Worm (Caenorhabditis elegans) whole organism, young adult: Measurements from ENCODE around the gene H20E11.1.
A peak's percentile ranks its signal among the peaks of the same experiment; 100 is the strongest.

ENCODE experiments used
- B0019.2 ChIP-seq: fragments of 200-800 bp; sonication (Bioruptor generic); conservative IDR thresholded peaks from 2 replicates; pipeline ENCODE4 v1.3.6; 2022; ENCODE audit warnings: missing genetic modification reagents, missing genetic modification characterization, missing compliant biosample characterization
- B0035.1 ChIP-seq: sonication (generic microtip); optimal IDR thresholded peaks from 2 replicates; lab custom pipeline; 2016; ENCODE audit warnings: missing genetic modification characterization, mild to moderate bottlenecking, missing compliant biosample characterization, missing genotype, missing genetic modification reagents
- C17E4.6 ChIP-seq: fragments of 200-800 bp; sonication (Bioruptor generic); IDR thresholded peaks from 2 replicates; pipeline ENCODE4 v1.3.6; 2022; ENCODE audit warnings: missing genetic modification reagents, missing genetic modification characterization, missing compliant biosample characterization
- F22D6.2 ChIP-seq: sonication (generic microtip); optimal IDR thresholded peaks from 2 replicates; lab custom pipeline; 2016; ENCODE audit warnings: mild to moderate bottlenecking, missing genetic modification characterization, missing compliant biosample characterization
- F23B12.7 ChIP-seq: sonication (generic microtip); optimal IDR thresholded peaks from 2 replicates; lab custom pipeline; 2017; ENCODE audit warnings: missing genetic modification characterization, mild to moderate bottlenecking, missing compliant biosample characterization, antibody characterized with exemption, moderate library complexity; ENCODE audit not compliant: insufficient read depth
- F33H1.4 ChIP-seq: fragments of 200-800 bp; sonication (Bioruptor generic); IDR thresholded peaks from 2 replicates; pipeline ENCODE4 v1.3.6; 2022; ENCODE audit warnings: missing genetic modification reagents, missing genetic modification characterization, missing compliant biosample characterization
- F49E8.2 ChIP-seq: sonication (generic microtip); optimal IDR thresholded peaks from 3 replicates; lab custom pipeline; 2017; ENCODE audit warnings: missing genetic modification characterization, mild to moderate bottlenecking, missing compliant biosample characterization, antibody characterized with exemption, moderate library complexity; ENCODE audit not compliant: insufficient read depth
- F57C9.4 ChIP-seq: sonication (generic microtip); optimal IDR thresholded peaks from 2 replicates; lab custom pipeline; 2017; ENCODE audit warnings: mild to moderate bottlenecking, missing genetic modification characterization, missing compliant biosample characterization
- K12H6.12 ChIP-seq: fragments of 200-800 bp; sonication (Bioruptor generic); optimal IDR thresholded peaks from 2 replicates; lab custom pipeline; 2018; ENCODE audit warnings: mild to moderate bottlenecking, missing genetic modification characterization, missing compliant biosample characterization
- Y53F4B.3 ChIP-seq: fragments of 200-800 bp; sonication (Bioruptor generic); IDR thresholded peaks from 2 replicates; pipeline ENCODE4 v1.3.6; 2022; ENCODE audit warnings: missing genetic modification reagents, missing genetic modification characterization, missing compliant biosample characterization
- Y53G8AR.9 ChIP-seq: fragments of 200-800 bp; sonication (Bioruptor generic); conservative IDR thresholded peaks from 2 replicates; pipeline ENCODE4 v1.3.6; 2022; ENCODE audit warnings: missing genetic modification reagents, missing genetic modification characterization, missing compliant biosample characterization
- Y67H2A.10 ChIP-seq: fragments of 200-800 bp; sonication (Bioruptor generic); conservative IDR thresholded peaks from 2 replicates; pipeline ENCODE4 v1.3.6; 2022; ENCODE audit warnings: missing genetic modification reagents, missing genetic modification characterization, missing compliant biosample characterization
- aptf-2 ChIP-seq: fragments of 200-800 bp; sonication (Bioruptor generic); conservative IDR thresholded peaks from 2 replicates; pipeline ENCODE4 v1.3.6; 2022; ENCODE audit warnings: missing genetic modification reagents, missing genetic modification characterization, missing compliant biosample characterization
- atf-7 ChIP-seq: sonication (generic microtip); optimal IDR thresholded peaks from 2 replicates; lab custom pipeline; 2017; ENCODE audit warnings: mild to moderate bottlenecking, missing genetic modification characterization, missing compliant biosample characterization
- attf-5 ChIP-seq: fragments of 200-800 bp; sonication (Bioruptor generic); optimal IDR thresholded peaks from 2 replicates; lab custom pipeline; 2018; ENCODE audit warnings: mild to moderate bottlenecking, missing genetic modification characterization, missing compliant biosample characterization
- attf-6 ChIP-seq: fragments of 200-800 bp; sonication (Bioruptor generic); IDR thresholded peaks from 2 replicates; pipeline ENCODE4 v1.3.6; 2022; ENCODE audit warnings: missing genetic modification reagents, missing genetic modification characterization, missing compliant biosample characterization
- die-1 ChIP-seq: sonication (generic microtip); optimal IDR thresholded peaks from 2 replicates; lab custom pipeline; 2016; ENCODE audit warnings: missing genotype, mild to moderate bottlenecking, missing genetic modification characterization, missing compliant biosample characterization
- dox-1 ChIP-seq: fragments of 200-800 bp; sonication (Bioruptor generic); IDR thresholded peaks from 2 replicates; pipeline ENCODE4 v1.3.6; 2022; ENCODE audit warnings: missing genetic modification reagents, missing genetic modification characterization, missing compliant biosample characterization
- egl-18 ChIP-seq: fragments of 200-800 bp; sonication (Bioruptor generic); IDR thresholded peaks from 2 replicates; pipeline ENCODE4 v1.3.6; 2022; ENCODE audit warnings: missing genetic modification reagents, missing genetic modification characterization, missing compliant biosample characterization
- egl-44 ChIP-seq: fragments of 200-800 bp; sonication (Bioruptor generic); IDR thresholded peaks from 2 replicates; pipeline ENCODE4 v1.3.6; 2022; ENCODE audit warnings: missing genetic modification reagents, missing genetic modification characterization, missing compliant biosample characterization
- gei-17 ChIP-seq: fragments of 200-800 bp; sonication (Bioruptor generic); optimal IDR thresholded peaks from 2 replicates; lab custom pipeline; 2018; ENCODE audit warnings: mild to moderate bottlenecking, missing genetic modification characterization, missing compliant biosample characterization
- hrde-1 ChIP-seq: sonication (generic microtip); optimal IDR thresholded peaks from 2 replicates; lab custom pipeline; 2016; ENCODE audit warnings: missing genetic modification characterization, mild to moderate bottlenecking, missing compliant biosample characterization, moderate library complexity, missing genotype, missing genetic modification reagents, borderline replicate concordance
- lag-1 ChIP-seq: fragments of 200-800 bp; sonication (Bioruptor generic); IDR thresholded peaks from 2 replicates; pipeline ENCODE4 v1.3.6; 2022; ENCODE audit warnings: missing genetic modification reagents, missing genetic modification characterization, missing compliant biosample characterization
- let-526 ChIP-seq: fragments of 200-800 bp; sonication (Bioruptor generic); IDR thresholded peaks from 2 replicates; pipeline ENCODE4 v1.3.6; 2022; ENCODE audit warnings: missing genetic modification reagents, missing genetic modification characterization, missing compliant biosample characterization
- let-607 ChIP-seq, 2 experiments: fragments of 200-800 bp in 1 of 2; sonication (Bioruptor generic) in 1 of 2; sonication (generic microtip) in 1 of 2; optimal IDR thresholded peaks; 2 replicates each; lab custom pipeline; 2016 to 2018; ENCODE audit warnings: mild to moderate bottlenecking in 2 of 2, missing compliant biosample characterization in 2 of 2, missing genetic modification characterization in 2 of 2, moderate library complexity in 2 of 2, missing genotype in 1 of 2
- lin-26 ChIP-seq: fragments of 200-800 bp; sonication (Bioruptor generic); IDR thresholded peaks from 2 replicates; pipeline ENCODE4 v1.3.6; 2022; ENCODE audit warnings: missing genetic modification reagents, missing genetic modification characterization, missing compliant biosample characterization
- lin-35 ChIP-seq, 3 experiments: fragments of 150-350 bp in 2 of 3; sonication (generic microtip) in 1 of 3; optimal IDR thresholded peaks; 2 replicates each; lab custom pipeline; 2014 to 2018; ENCODE audit warnings: missing biosample characterization in 3 of 3, missing genetic modification characterization in 3 of 3, missing genetic modification reagents in 3 of 3
- lin-54 ChIP-seq: fragments of 200-800 bp; sonication (Bioruptor generic); optimal IDR thresholded peaks from 2 replicates; lab custom pipeline; 2018; ENCODE audit warnings: mild to moderate bottlenecking, missing genetic modification characterization, missing compliant biosample characterization
- madf-6 ChIP-seq: fragments of 200-800 bp; sonication (Bioruptor generic); IDR thresholded peaks from 2 replicates; pipeline ENCODE4 v1.3.6; 2022; ENCODE audit warnings: missing genetic modification reagents, missing genetic modification characterization, missing compliant biosample characterization
- mel-28 ChIP-seq: sonication (generic microtip); optimal IDR thresholded peaks from 2 replicates; lab custom pipeline; 2016; ENCODE audit warnings: borderline replicate concordance, mild to moderate bottlenecking, missing genetic modification characterization, missing compliant biosample characterization
- mxl-1 ChIP-seq: sonication (generic microtip); optimal IDR thresholded peaks from 2 replicates; lab custom pipeline; 2016; ENCODE audit warnings: missing genetic modification characterization, missing compliant biosample characterization
- nfya-2 ChIP-seq: fragments of 200-800 bp; sonication (Bioruptor generic); IDR thresholded peaks from 2 replicates; pipeline ENCODE4 v1.3.6; 2022; ENCODE audit warnings: missing genetic modification reagents, missing genetic modification characterization, missing compliant biosample characterization
- nhr-179 ChIP-seq: sonication (generic microtip); optimal IDR thresholded peaks from 2 replicates; lab custom pipeline; 2016; ENCODE audit warnings: mild to moderate bottlenecking, missing genetic modification characterization, missing compliant biosample characterization
- pha-4 ChIP-seq: fragments of 150-350 bp; sonication (generic microtip); optimal IDR thresholded peaks from 2 replicates; lab custom pipeline; 2014; ENCODE audit warnings: missing biosample characterization, missing genetic modification reagents, missing genetic modification characterization
- repo-1 ChIP-seq: sonication (generic microtip); optimal IDR thresholded peaks from 2 replicates; lab custom pipeline; 2017; ENCODE audit warnings: mild to moderate bottlenecking, missing genetic modification characterization, missing compliant biosample characterization
- rpc-1 ChIP-seq, 2 experiments: fragments of 150-350 bp in 1 of 2; sonication (generic microtip) in 1 of 2; optimal IDR thresholded peaks; 2 replicates each; lab custom pipeline; 2014 to 2018; ENCODE audit warnings: missing biosample characterization in 1 of 2, missing genetic modification characterization in 1 of 2, missing genetic modification reagents in 1 of 2, missing genotype in 1 of 2
- snpc-4 ChIP-seq, 5 experiments: fragments of 150-350 bp in 1 of 5; sonication (generic microtip) in 4 of 5; optimal IDR thresholded peaks; 2 replicates each; lab custom pipeline; 2014 to 2018; ENCODE audit warnings: missing genetic modification characterization in 5 of 5, missing biosample characterization in 3 of 5, antibody characterized with exemption in 2 of 5, mild to moderate bottlenecking in 2 of 5, missing compliant biosample characterization in 2 of 5, missing genotype in 2 of 5, moderate library complexity in 2 of 5, missing genetic modification reagents in 1 of 5
- somi-1 ChIP-seq: fragments of 200-800 bp; sonication (Bioruptor generic); optimal IDR thresholded peaks from 2 replicates; lab custom pipeline; 2018; ENCODE audit warnings: mild to moderate bottlenecking, missing genetic modification characterization, missing compliant biosample characterization
- sptf-2 ChIP-seq: fragments of 200-800 bp; sonication (Bioruptor generic); optimal IDR thresholded peaks from 2 replicates; lab custom pipeline; 2018; ENCODE audit warnings: mild to moderate bottlenecking, missing genetic modification characterization, missing compliant biosample characterization
- tbp1 ChIP-seq: fragments of 200-800 bp; sonication (Bioruptor generic); optimal IDR thresholded peaks from 2 replicates; lab custom pipeline; 2018; ENCODE audit warnings: mild to moderate bottlenecking, missing genetic modification characterization, missing compliant biosample characterization
- tlf-1 ChIP-seq: fragments of 200-800 bp; sonication (Bioruptor generic); optimal IDR thresholded peaks from 2 replicates; lab custom pipeline; 2018; ENCODE audit warnings: mild to moderate bottlenecking, missing genetic modification characterization, missing compliant biosample characterization
- unc-62 ChIP-seq: fragments of 150-350 bp; optimal IDR thresholded peaks from 2 replicates; lab custom pipeline; 2014; ENCODE audit warnings: missing biosample characterization, missing genetic modification reagents, missing genetic modification characterization
- zim-3 ChIP-seq: sonication (generic microtip); optimal IDR thresholded peaks from 2 replicates; lab custom pipeline; 2017; ENCODE audit warnings: mild to moderate bottlenecking, missing genetic modification characterization, moderate library complexity, missing compliant biosample characterization
- ztf-18 ChIP-seq: sonication (generic microtip); optimal IDR thresholded peaks from 2 replicates; lab custom pipeline; 2016; ENCODE audit warnings: missing genotype, mild to moderate bottlenecking, missing genetic modification characterization, missing compliant biosample characterization
- ztf-22 ChIP-seq: fragments of 200-800 bp; sonication (Bioruptor generic); optimal IDR thresholded peaks from 2 replicates; lab custom pipeline; 2018; ENCODE audit warnings: mild to moderate bottlenecking, missing genetic modification characterization, moderate library complexity, missing compliant biosample characterization
- ztf-3 ChIP-seq: fragments of 200-800 bp; sonication (Bioruptor generic); optimal IDR thresholded peaks from 2 replicates; lab custom pipeline; 2018; ENCODE audit warnings: mild to moderate bottlenecking, missing genetic modification characterization, missing compliant biosample characterization
- ztf-6 ChIP-seq: fragments of 200-800 bp; sonication (Bioruptor generic); IDR thresholded peaks from 2 replicates; pipeline ENCODE4 v1.3.6; 2022; ENCODE audit warnings: missing genetic modification reagents, missing genetic modification characterization, missing compliant biosample characterization

H20E11.1 gene

DNA sequence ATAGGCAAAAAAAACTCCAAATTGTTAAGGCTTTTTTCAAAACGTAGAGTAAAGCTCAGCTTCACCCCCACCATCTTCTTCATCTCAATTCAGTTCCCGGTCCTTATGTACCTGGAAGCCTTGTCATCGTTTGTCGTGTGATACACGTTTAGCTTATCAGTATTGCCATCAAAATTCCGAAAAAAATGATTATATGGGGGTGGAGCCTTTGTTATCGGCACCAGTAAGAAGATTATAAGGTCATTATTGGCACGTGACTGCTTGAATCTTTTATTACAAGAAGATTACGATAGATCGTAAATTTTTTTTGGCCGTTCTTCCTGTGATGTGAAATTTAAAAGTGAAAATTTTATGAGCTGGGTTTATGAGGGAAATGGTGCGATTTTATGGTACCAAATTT lies 50.5 kb downstream of the H20E11.1 start (continued):
- no peak for TF ChIP-seq repo-1 (tag; lab: Kevin White, UChicago)
- TF ChIP-seq atf-7: peak; percentile 71
- peak in 1 of 2 experiments; percentile 55 for TF ChIP-seq let-607 (tag; optimal IDR thresholded peaks at IDR 0.05; lab: Kevin White, UChicago)
- TF ChIP-seq Y67H2A.10: no peak
- no peak for TF ChIP-seq gei-17 (GFP tag; lab: Kevin White, UChicago)
- peak; percentile 8 for TF ChIP-seq tlf-1 (GFP tag; lab: Kevin White, UChicago)
- TF ChIP-seq attf-5 (GFP tag; lab: Kevin White, UChicago): no peak
- no peak for TF ChIP-seq lin-54 (GFP tag; lab: Kevin White, UChicago)
- no peak for TF ChIP-seq F57C9.4 (tag; lab: Kevin White, UChicago)
- TF ChIP-seq egl-44: 0 out of 2 replicates have a peak, but pooled peaks have one; percentile 13
- no peak for TF ChIP-seq dox-1 (GFP tag; lab: Robert Waterston, UW)
- TF ChIP-seq rpc-1 (optimal IDR thresholded peaks at IDR 0.05; lab: Kevin White, UChicago): no peak
- no peak for TF ChIP-seq rpc-1 (tag; optimal IDR thresholded peaks at IDR 0.05; lab: Kevin White, UChicago)
- TF ChIP-seq nfya-2 (GFP tag; lab: Robert Waterston, UW): no peak
- TF ChIP-seq somi-1: no peak
- TF ChIP-seq B0019.2 (GFP tag; lab: Robert Waterston, UW): no peak
- no peak for TF ChIP-seq F22D6.2 (tag; lab: Kevin White, UChicago)
- no peak for TF ChIP-seq sptf-2 (GFP tag; lab: Kevin White, UChicago)
- no peak for TF ChIP-seq hrde-1
- peak; percentile 75 for TF ChIP-seq ztf-22 (GFP tag; lab: Kevin White, UChicago)
- no peak for TF ChIP-seq F33H1.4 (GFP tag; lab: Robert Waterston, UW)

ce11 chrIV:6881183-6881582 lies 51.2 kb downstream of the H20E11.1 start:
- TF ChIP-seq lin-26 (GFP tag; lab: Robert Waterston, UW): no peak
- no peak for TF ChIP-seq C17E4.6 (GFP tag; lab: Robert Waterston, UW)
- TF ChIP-seq aptf-2 (GFP tag; lab: Robert Waterston, UW): no peak
- peak; percentile 18 for TF ChIP-seq somi-1
- no peak for TF ChIP-seq pha-4 (tag; lab: Kevin White, UChicago)
- TF ChIP-seq die-1 (tag; lab: Kevin White, UChicago): no peak
- TF ChIP-seq madf-6 (GFP tag; lab: Robert Waterston, UW): no peak
- no peak for TF ChIP-seq Y53F4B.3
- no peak for TF ChIP-seq nhr-179 (tag; lab: Kevin White, UChicago)
- TF ChIP-seq B0035.1 (tag; lab: Kevin White, UChicago): no peak
- TF ChIP-seq K12H6.12 (tag; lab: Kevin White, UChicago): peak; percentile 55
- no peak for TF ChIP-seq mel-28 (tag; lab: Kevin White, UChicago)
- no peak for TF ChIP-seq egl-18 (GFP tag; lab: Robert Waterston, UW)
- no peak for TF ChIP-seq lin-35 (GFP tag; optimal IDR thresholded peaks at IDR 0.05; lab: Kevin White, UChicago)
- TF ChIP-seq ztf-3 (GFP tag; lab: Kevin White, UChicago): no peak
- no peak for TF ChIP-seq mxl-1 (tag; lab: Kevin White, UChicago)
- TF ChIP-seq Y53G8AR.9 (GFP tag; lab: Robert Waterston, UW): no peak
- no peak for TF ChIP-seq zim-3 (tag; lab: Kevin White, UChicago)
- no peak for TF ChIP-seq unc-62 (GFP tag; lab: Kevin White, UChicago)
- no peak for TF ChIP-seq ztf-18
- no peak for TF ChIP-seq F23B12.7 (tag; lab: Kevin White, UChicago)
- no peak for TF ChIP-seq let-526 (GFP tag; lab: Robert Waterston, UW)
- no peak for TF ChIP-seq snpc-4 (GFP tag; optimal IDR thresholded peaks at IDR 0.05; lab: Kevin White, UChicago)
- TF ChIP-seq snpc-4 (tag; optimal IDR thresholded peaks at IDR 0.05; lab: Kevin White, UChicago): no peak
- TF ChIP-seq tbp1 (GFP tag; lab: Kevin White, UChicago): no peak
- no peak for TF ChIP-seq B0019.2 (GFP tag; lab: Robert Waterston, UW)
- no peak for TF ChIP-seq Y67H2A.10
- no peak for TF ChIP-seq F49E8.2 (tag; lab: Kevin White, UChicago)
- no peak for TF ChIP-seq ztf-6
- TF ChIP-seq lag-1 (GFP tag; lab: Robert Waterston, UW): no peak
- TF ChIP-seq attf-6 (GFP tag; lab: Robert Waterston, UW): no peak
